Fruit fly (Drosophila melanogaster) whole organism, embryonic: ENCODE measurements around the gene tws.

Experiments used
- Adf1 ChIP-seq: fragments of 200-800 bp; sonication (Bioruptor generic); IDR thresholded peaks from 2 replicates; pipeline ENCODE4 v1.3.6; 2022; ENCODE audit warnings: missing biosample characterization, missing genetic modification characterization
- Bdp1 ChIP-seq: fragments of 200-800 bp; sonication (Bioruptor generic); optimal IDR thresholded peaks from 3 replicates; lab custom pipeline; 2016; ENCODE audit warnings: missing biosample characterization, missing genetic modification characterization
- CG10209 ChIP-seq: fragments of 200-800 bp; sonication (Bioruptor generic); optimal IDR thresholded peaks from 3 replicates; lab custom pipeline; 2017; ENCODE audit warnings: missing biosample characterization, mild to moderate bottlenecking, missing genetic modification characterization, missing genetic modification reagents
- CG11247 ChIP-seq: fragments of 200-800 bp; sonication (Bioruptor generic); IDR thresholded peaks from 2 replicates; pipeline ENCODE4 v1.3.6; 2022; ENCODE audit warnings: missing biosample characterization, missing genetic modification characterization
- CG11560 ChIP-seq: fragments of 200-800 bp; sonication (Bioruptor generic); IDR thresholded peaks from 3 replicates; pipeline ENCODE4 v1.3.6; 2022; ENCODE audit warnings: missing biosample characterization, missing genetic modification characterization
- CG13287 ChIP-seq: fragments of 200-800 bp; sonication (Bioruptor generic); IDR thresholded peaks from 2 replicates; pipeline ENCODE4 v1.3.6; 2022; ENCODE audit warnings: missing biosample characterization, missing genetic modification characterization; ENCODE audit not compliant: partially characterized antibody
- CG13775 ChIP-seq: fragments of 200-800 bp; sonication (Bioruptor generic); optimal IDR thresholded peaks from 3 replicates; lab custom pipeline; 2017; ENCODE audit warnings: missing biosample characterization, mild to moderate bottlenecking, missing genetic modification characterization
- CG14667 ChIP-seq: fragments of 200-800 bp; sonication (Bioruptor generic); IDR thresholded peaks from 2 replicates; pipeline ENCODE4 v1.3.6; 2022; ENCODE audit warnings: missing biosample characterization, missing genetic modification characterization
- CG15011 ChIP-seq: fragments of 200-800 bp; sonication (Bioruptor generic); optimal IDR thresholded peaks from 3 replicates; lab custom pipeline; 2018; ENCODE audit warnings: missing biosample characterization, mild to moderate bottlenecking, missing genetic modification characterization
- CG16813 ChIP-seq: fragments of 200-800 bp; sonication (Bioruptor generic); IDR thresholded peaks from 3 replicates; pipeline ENCODE4 v1.3.6; 2022; ENCODE audit warnings: missing biosample characterization, missing genetic modification characterization; ENCODE audit not compliant: partially characterized antibody
- CG17802 ChIP-seq: fragments of 200-800 bp; sonication (Bioruptor generic); optimal IDR thresholded peaks from 2 replicates; lab custom pipeline; 2018; ENCODE audit warnings: missing biosample characterization, mild to moderate bottlenecking, missing genetic modification characterization, moderate library complexity
- CG4424 ChIP-seq: fragments of 200-800 bp; sonication (Bioruptor generic); optimal IDR thresholded peaks from 3 replicates; lab custom pipeline; 2016; ENCODE audit warnings: missing biosample characterization, missing genetic modification characterization
- CG6689 ChIP-seq: fragments of 200-800 bp; sonication (Bioruptor generic); IDR thresholded peaks from 2 replicates; pipeline ENCODE4 v1.3.6; 2022; ENCODE audit warnings: missing biosample characterization, missing genetic modification characterization
- CG8944 ChIP-seq: fragments of 200-800 bp; sonication (Bioruptor generic); optimal IDR thresholded peaks from 3 replicates; lab custom pipeline; 2016; ENCODE audit warnings: missing biosample characterization, missing genetic modification characterization
- CG9215 ChIP-seq: fragments of 200-800 bp; sonication (Bioruptor generic); IDR thresholded peaks from 2 replicates; pipeline ENCODE4 v1.3.6; 2022; ENCODE audit warnings: missing biosample characterization, missing genetic modification characterization
- CG9876 ChIP-seq: fragments of 200-800 bp; sonication (Bioruptor generic); optimal IDR thresholded peaks from 2 replicates; lab custom pipeline; 2016; ENCODE audit warnings: missing biosample characterization, missing genetic modification characterization
- CTCF ChIP-seq: fragments of 200-800 bp; sonication (Bioruptor generic); optimal IDR thresholded peaks from 2 replicates; lab custom pipeline; 2017; ENCODE audit warnings: missing biosample characterization, mild to moderate bottlenecking, missing genetic modification characterization, moderate library complexity
- ERR ChIP-seq: fragments of 200-800 bp; sonication (Bioruptor generic); optimal IDR thresholded peaks from 2 replicates; lab custom pipeline; 2016; ENCODE audit warnings: missing biosample characterization, missing genetic modification characterization
- HLH54F ChIP-seq: fragments of 200-800 bp; sonication (Bioruptor generic); optimal IDR thresholded peaks from 3 replicates; lab custom pipeline; 2016; ENCODE audit warnings: missing biosample characterization, missing genetic modification characterization
- Hey ChIP-seq: fragments of 200-800 bp; sonication (Bioruptor generic); optimal IDR thresholded peaks from 3 replicates; lab custom pipeline; 2018; ENCODE audit warnings: missing biosample characterization, mild to moderate bottlenecking, missing genetic modification characterization
- Hmx ChIP-seq: fragments of 200-800 bp; sonication (Bioruptor generic); optimal IDR thresholded peaks from 2 replicates; lab custom pipeline; 2016; ENCODE audit warnings: missing biosample characterization, missing genetic modification characterization
- Nf-YA ChIP-seq: fragments of 200-800 bp; sonication (Bioruptor generic); IDR thresholded peaks from 2 replicates; pipeline ENCODE4 v1.3.6; 2022; ENCODE audit warnings: missing biosample characterization, missing genetic modification characterization
- Optix ChIP-seq: fragments of 200-800 bp; sonication (Bioruptor generic); IDR thresholded peaks from 3 replicates; pipeline ENCODE4 v1.3.6; 2022; ENCODE audit warnings: missing biosample characterization, missing genetic modification characterization
- Ravus ChIP-seq: fragments of 200-800 bp; sonication (Bioruptor generic); IDR thresholded peaks from 2 replicates; pipeline ENCODE4 v1.3.6; 2022; ENCODE audit warnings: missing biosample characterization, missing genetic modification characterization
- Sox100B ChIP-seq: fragments of 200-800 bp; sonication (Bioruptor generic); optimal IDR thresholded peaks from 3 replicates; lab custom pipeline; 2018; ENCODE audit warnings: missing biosample characterization, mild to moderate bottlenecking, missing genetic modification characterization
- Spps ChIP-seq: fragments of 200-800 bp; sonication (Bioruptor generic); optimal IDR thresholded peaks from 2 replicates; lab custom pipeline; 2018; ENCODE audit warnings: missing biosample characterization, mild to moderate bottlenecking, missing genetic modification characterization
- Xrp1 ChIP-seq: fragments of 200-800 bp; sonication (Bioruptor generic); IDR thresholded peaks from 2 replicates; pipeline ENCODE4 v1.3.6; 2022; ENCODE audit warnings: missing biosample characterization, missing genetic modification characterization
- YL-1 ChIP-seq: fragments of 200-800 bp; sonication (Bioruptor generic); optimal IDR thresholded peaks from 3 replicates; lab custom pipeline; 2017; ENCODE audit warnings: missing biosample characterization, mild to moderate bottlenecking, missing genetic modification characterization
- al ChIP-seq: fragments of 200-800 bp; sonication (Bioruptor generic); IDR thresholded peaks from 2 replicates; pipeline ENCODE4 v1.3.6; 2022; ENCODE audit warnings: missing biosample characterization, missing genetic modification characterization
- ash1 ChIP-seq: fragments of 200-800 bp; sonication (Bioruptor generic); optimal IDR thresholded peaks from 2 replicates; lab custom pipeline; 2018; ENCODE audit warnings: missing biosample characterization, mild to moderate bottlenecking, missing genetic modification characterization
- bigmax ChIP-seq: fragments of 200-800 bp; sonication (Bioruptor generic); optimal IDR thresholded peaks from 2 replicates; lab custom pipeline; 2018; ENCODE audit warnings: missing biosample characterization, mild to moderate bottlenecking, missing genetic modification characterization
- dan ChIP-seq: fragments of 200-800 bp; sonication (Bioruptor generic); IDR thresholded peaks from 2 replicates; pipeline ENCODE4 v1.3.6; 2022; ENCODE audit warnings: missing biosample characterization, missing genetic modification characterization
- danr ChIP-seq: fragments of 200-800 bp; sonication (Bioruptor generic); IDR thresholded peaks from 2 replicates; pipeline ENCODE4 v1.3.6; 2022; ENCODE audit warnings: missing biosample characterization, missing genetic modification characterization
- dmrt99B ChIP-seq: fragments of 200-800 bp; sonication (Bioruptor generic); optimal IDR thresholded peaks from 2 replicates; lab custom pipeline; 2018; ENCODE audit warnings: missing biosample characterization, mild to moderate bottlenecking, missing genetic modification characterization, moderate library complexity
- ems ChIP-seq: fragments of 200-800 bp; sonication (Bioruptor generic); optimal IDR thresholded peaks from 3 replicates; lab custom pipeline; 2016; ENCODE audit warnings: missing biosample characterization, missing genetic modification characterization
- insv ChIP-seq, 2 experiments: fragments of 200-800 bp; sonication (Bioruptor generic); optimal IDR thresholded peaks; 3 replicates each; lab custom pipeline; 2016 to 2018; ENCODE audit warnings: missing biosample characterization in 2 of 2, missing genetic modification characterization in 2 of 2
- kah ChIP-seq: fragments of 200-800 bp; sonication (Bioruptor generic); optimal IDR thresholded peaks from 2 replicates; lab custom pipeline; 2018; ENCODE audit warnings: missing biosample characterization, mild to moderate bottlenecking, missing genetic modification characterization
- ken ChIP-seq: fragments of 200-800 bp; sonication (Bioruptor generic); IDR thresholded peaks from 3 replicates; pipeline ENCODE4 v1.3.6; 2022; ENCODE audit warnings: missing biosample characterization, missing genetic modification characterization
- lbe ChIP-seq: fragments of 200-800 bp; sonication (Bioruptor generic); optimal IDR thresholded peaks from 2 replicates; lab custom pipeline; 2016; ENCODE audit warnings: missing biosample characterization, mild to moderate bottlenecking, missing genetic modification characterization
- odd ChIP-seq: fragments of 200-800 bp; sonication (Bioruptor generic); optimal IDR thresholded peaks from 2 replicates; lab custom pipeline; 2017; ENCODE audit warnings: missing biosample characterization, mild to moderate bottlenecking, missing genetic modification characterization
- phol ChIP-seq: fragments of 200-800 bp; sonication (Bioruptor generic); optimal IDR thresholded peaks from 3 replicates; lab custom pipeline; 2018; ENCODE audit warnings: missing biosample characterization, mild to moderate bottlenecking, missing genetic modification characterization, moderate library complexity
- pum ChIP-seq: fragments of 200-800 bp; sonication (Bioruptor generic); optimal IDR thresholded peaks from 2 replicates; lab custom pipeline; 2016; ENCODE audit warnings: missing biosample characterization, missing genetic modification characterization
- repo ChIP-seq: fragments of 200-800 bp; sonication (Bioruptor generic); optimal IDR thresholded peaks from 2 replicates; lab custom pipeline; 2016; ENCODE audit warnings: missing biosample characterization, missing genetic modification characterization
- sim ChIP-seq: fragments of 200-800 bp; sonication (Bioruptor generic); IDR thresholded peaks from 2 replicates; pipeline ENCODE4 v1.3.6; 2022; ENCODE audit warnings: missing biosample characterization, missing genetic modification characterization
- slp2 ChIP-seq: fragments of 200-800 bp; sonication (Bioruptor generic); optimal IDR thresholded peaks from 2 replicates; lab custom pipeline; 2016; ENCODE audit warnings: missing biosample characterization, missing genetic modification characterization
- sob ChIP-seq: fragments of 200-800 bp; sonication (Bioruptor generic); IDR thresholded peaks from 2 replicates; pipeline ENCODE4 v1.3.6; 2022; ENCODE audit warnings: missing biosample characterization, missing genetic modification characterization
- stwl ChIP-seq: fragments of 200-800 bp; sonication (Bioruptor generic); optimal IDR thresholded peaks from 3 replicates; lab custom pipeline; 2018; ENCODE audit warnings: missing biosample characterization, mild to moderate bottlenecking, missing genetic modification characterization, moderate library complexity
- trem ChIP-seq: fragments of 200-800 bp; optimal IDR thresholded peaks from 3 replicates; lab custom pipeline; 2019; ENCODE audit warnings: missing biosample characterization, mild to moderate bottlenecking, missing genetic modification characterization, moderate library complexity
- vnd ChIP-seq: fragments of 200-800 bp; sonication (Bioruptor generic); IDR thresholded peaks from 3 replicates; pipeline ENCODE4 v1.3.6; 2022; ENCODE audit warnings: missing biosample characterization, missing genetic modification characterization; ENCODE audit not compliant: partially characterized antibody
- zen2 ChIP-seq: fragments of 200-800 bp; sonication (Bioruptor generic); IDR thresholded peaks from 3 replicates; pipeline ENCODE4 v1.3.6; 2022; ENCODE audit warnings: missing biosample characterization, missing genetic modification characterization; ENCODE audit not compliant: partially characterized antibody

tws gene

dm6 chr3R:10087206-10087927 is 52.2 kb downstream of the tws start (continued):
- peak; percentile 49 for TF ChIP-seq CG13775 (GFP tag; lab: Kevin White, UChicago)
- TF ChIP-seq CG16813 (GFP tag; lab: Robert Waterston, UW), result no peak
- TF ChIP-seq ken, result peak; percentile 65; the same call in 2 of the 3 replicates
- no peak for TF ChIP-seq bigmax
- TF ChIP-seq CG6689 (GFP tag; lab: Robert Waterston, UW), result peak; percentile 78
- no peak for TF ChIP-seq YL-1 (GFP tag; lab: Kevin White, UChicago)
- peak; percentile 63 for TF ChIP-seq Bdp1
- TF ChIP-seq HLH54F (GFP tag; lab: Kevin White, UChicago), result peak; percentile 65
- peak; percentile 68 for TF ChIP-seq dmrt99B (tag; lab: Kevin White, UChicago)
- no peak for TF ChIP-seq ash1 (GFP tag; lab: Kevin White, UChicago)
- peak; percentile 82 for TF ChIP-seq Adf1
- TF ChIP-seq phol, result peak; percentile 73
- no peak for TF ChIP-seq dan (GFP tag; lab: Robert Waterston, UW)
- TF ChIP-seq Ravus (GFP tag; lab: Robert Waterston, UW), result peak; percentile 4; the same call in 1 of the 2 replicates
- no peak for TF ChIP-seq vnd (GFP tag; lab: Robert Waterston, UW)
- no peak for TF ChIP-seq CTCF (GFP tag; lab: Kevin White, UChicago)
- no peak for TF ChIP-seq stwl (tag; lab: Kevin White, UChicago)
- peak; percentile 54; the same call in 1 of the 2 replicates for TF ChIP-seq Nf-YA (GFP tag; lab: Robert Waterston, UW)
- peak; percentile 55; the same call in 1 of the 2 replicates for TF ChIP-seq sob (GFP tag; lab: Robert Waterston, UW)
- TF ChIP-seq CG14667 (GFP tag; lab: Robert Waterston, UW), result peak; percentile 56
- no peak; the same call in 1 of the 2 replicates for TF ChIP-seq CG13287 (GFP tag; lab: Robert Waterston, UW)
- no peak for TF ChIP-seq kah
- no peak for TF ChIP-seq insv (GFP tag; optimal IDR thresholded peaks at IDR 0.05; lab: Kevin White, UChicago)
- TF ChIP-seq repo (GFP tag; lab: Kevin White, UChicago), result peak; percentile 49
- TF ChIP-seq Optix (GFP tag; lab: Robert Waterston, UW), result peak; percentile 51; the same call in 1 of the 3 replicates
- 0 out of 3 replicates have a peak, but pooled peaks have one; percentile 11 for TF ChIP-seq zen2 (GFP tag; lab: Robert Waterston, UW)
- TF ChIP-seq al (GFP tag; lab: Robert Waterston, UW), result peak; percentile 78
- 0 out of 2 replicates have a peak, but pooled peaks have one; percentile 9 for TF ChIP-seq danr (GFP tag; lab: Robert Waterston, UW)
- peak; percentile 20 for TF ChIP-seq Sox100B
- TF ChIP-seq odd (GFP tag; lab: Kevin White, UChicago), result no peak
- peak; percentile 74 for TF ChIP-seq Xrp1 (GFP tag; lab: Robert Waterston, UW)
- TF ChIP-seq CG11560 (tag; lab: Robert Waterston, UW), result 0 out of 3 replicates have a peak, but pooled peaks have one; percentile 34
- peak; percentile 46 for TF ChIP-seq CG4424
- TF ChIP-seq lbe (GFP tag; lab: Kevin White, UChicago), result peak; percentile 82
- peak; percentile 69 for TF ChIP-seq CG10209 (GFP tag; lab: Kevin White, UChicago)
- no peak for TF ChIP-seq Spps
- TF ChIP-seq pum, result peak; percentile 41
- TF ChIP-seq slp2 (GFP tag; lab: Kevin White, UChicago), result peak; percentile 76
- peak; percentile 39 for TF ChIP-seq CG15011 (GFP tag; lab: Kevin White, UChicago)
- TF ChIP-seq trem (tag; lab: Kevin White, UChicago), result no peak
- no peak for TF ChIP-seq Hey
- TF ChIP-seq CG9215 (GFP tag; lab: Robert Waterston, UW), result no peak
- TF ChIP-seq CG11247 (GFP tag; lab: Robert Waterston, UW), result peak; percentile 64
- peak; percentile 50 for TF ChIP-seq ERR
- TF ChIP-seq CG8944 (GFP tag; lab: Kevin White, UChicago), result peak; percentile 69
- TF ChIP-seq Hmx (GFP tag; lab: Kevin White, UChicago), result no peak
- TF ChIP-seq CG9876 (GFP tag; lab: Kevin White, UChicago), result peak; percentile 65
- TF ChIP-seq ems (GFP tag; lab: Kevin White, UChicago), result peak; percentile 44
- no peak for TF ChIP-seq sim (GFP tag; lab: Robert Waterston, UW)
- TF ChIP-seq CG17802, result no peak
